Fruit fly (Drosophila melanogaster) whole organism, embryonic: Measurements from ENCODE around the gene CG34398.

ENCODE experiments used
- Aef1 ChIP-seq: fragments of 200-800 bp; sonication (Bioruptor generic); IDR thresholded peaks from 3 replicates; pipeline ENCODE4 v1.3.6; 2022; ENCODE audit warnings: missing biosample characterization, missing genetic modification characterization
- Atf6 ChIP-seq: fragments of 200-800 bp; sonication (Bioruptor generic); IDR thresholded peaks from 2 replicates; pipeline ENCODE4 v1.3.6; 2022; ENCODE audit warnings: missing biosample characterization, missing genetic modification characterization
- B-H1 ChIP-seq: fragments of 200-800 bp; sonication (Bioruptor generic); IDR thresholded peaks from 3 replicates; pipeline ENCODE4 v1.3.6; 2022; ENCODE audit warnings: missing biosample characterization, missing genetic modification characterization
- Bdp1 ChIP-seq: fragments of 200-800 bp; sonication (Bioruptor generic); optimal IDR thresholded peaks from 3 replicates; lab custom pipeline; 2016; ENCODE audit warnings: missing biosample characterization, missing genetic modification characterization
- Bteb2 ChIP-seq: fragments of 200-800 bp; sonication (Bioruptor generic); optimal IDR thresholded peaks from 2 replicates; lab custom pipeline; 2016; ENCODE audit warnings: missing biosample characterization, missing genetic modification characterization
- CG1024 ChIP-seq: fragments of 200-800 bp; sonication (Bioruptor generic); IDR thresholded peaks from 2 replicates; pipeline ENCODE4 v1.3.6; 2022; ENCODE audit warnings: missing biosample characterization, missing genetic modification characterization
- CG10431 ChIP-seq: fragments of 200-800 bp; sonication (Bioruptor generic); optimal IDR thresholded peaks from 3 replicates; lab custom pipeline; 2018; ENCODE audit warnings: missing biosample characterization, mild to moderate bottlenecking, missing genetic modification characterization
- CG11504 ChIP-seq: fragments of 200-800 bp; sonication (Bioruptor generic); optimal IDR thresholded peaks from 3 replicates; lab custom pipeline; 2019; ENCODE audit warnings: missing biosample characterization, mild to moderate bottlenecking, missing genetic modification characterization, moderate library complexity
- CG17186 ChIP-seq: fragments of 200-800 bp; sonication (Bioruptor generic); optimal IDR thresholded peaks from 3 replicates; lab custom pipeline; 2017; ENCODE audit warnings: missing biosample characterization, missing genetic modification reagents, missing genetic modification characterization
- CG17385 ChIP-seq: fragments of 200-800 bp; sonication (Bioruptor generic); optimal IDR thresholded peaks from 3 replicates; lab custom pipeline; 2018; ENCODE audit warnings: missing biosample characterization, mild to moderate bottlenecking, missing genetic modification characterization
- CG17802 ChIP-seq: fragments of 200-800 bp; sonication (Bioruptor generic); optimal IDR thresholded peaks from 2 replicates; lab custom pipeline; 2018; ENCODE audit warnings: missing biosample characterization, mild to moderate bottlenecking, missing genetic modification characterization, moderate library complexity
- CG18011 ChIP-seq: fragments of 200-800 bp; sonication (Bioruptor generic); optimal IDR thresholded peaks from 2 replicates; lab custom pipeline; 2017; ENCODE audit warnings: missing biosample characterization, missing genetic modification characterization, mild to moderate bottlenecking, moderate library complexity, missing genotype
- CG34224 ChIP-seq: fragments of 200-800 bp; sonication (Bioruptor generic); IDR thresholded peaks from 3 replicates; pipeline ENCODE4 v1.3.6; 2022; ENCODE audit warnings: missing biosample characterization, missing genetic modification characterization; ENCODE audit not compliant: partially characterized antibody
- CG3847 ChIP-seq: fragments of 200-800 bp; sonication (Bioruptor generic); IDR thresholded peaks from 2 replicates; pipeline ENCODE4 v1.3.6; 2022; ENCODE audit warnings: missing biosample characterization, missing genetic modification characterization
- CG4360 ChIP-seq: fragments of 200-800 bp; sonication (Bioruptor generic); IDR thresholded peaks from 2 replicates; pipeline ENCODE4 v1.3.6; 2022; ENCODE audit warnings: missing biosample characterization, missing genetic modification characterization
- CG6254 ChIP-seq: fragments of 200-800 bp; sonication (Bioruptor generic); optimal IDR thresholded peaks from 3 replicates; lab custom pipeline; 2017; ENCODE audit warnings: mild to moderate bottlenecking, missing biosample characterization, missing genetic modification reagents, missing genetic modification characterization
- CG7745 ChIP-seq: fragments of 200-800 bp; sonication (Bioruptor generic); optimal IDR thresholded peaks from 2 replicates; lab custom pipeline; 2018; ENCODE audit warnings: missing biosample characterization, mild to moderate bottlenecking, missing genetic modification characterization, moderate library complexity
- CG9797 ChIP-seq: fragments of 200-800 bp; sonication (Bioruptor generic); optimal IDR thresholded peaks from 3 replicates; lab custom pipeline; 2018; ENCODE audit warnings: missing biosample characterization, mild to moderate bottlenecking, missing genetic modification characterization
- CHES-1-like ChIP-seq: fragments of 200-800 bp; sonication (Bioruptor generic); optimal IDR thresholded peaks from 2 replicates; lab custom pipeline; 2016; ENCODE audit warnings: missing biosample characterization, missing genetic modification characterization
- CTCF ChIP-seq: fragments of 200-800 bp; sonication (Bioruptor generic); optimal IDR thresholded peaks from 2 replicates; lab custom pipeline; 2017; ENCODE audit warnings: missing biosample characterization, mild to moderate bottlenecking, missing genetic modification characterization, moderate library complexity
- Dref ChIP-seq: fragments of 200-800 bp; sonication (Bioruptor generic); IDR thresholded peaks from 2 replicates; pipeline ENCODE4 v1.3.6; 2022; ENCODE audit warnings: missing biosample characterization, missing genetic modification characterization
- E2f1 ChIP-seq: fragments of 200-800 bp; sonication (Bioruptor generic); IDR thresholded peaks from 2 replicates; pipeline ENCODE4 v1.3.6; 2022; ENCODE audit warnings: missing biosample characterization, missing genetic modification characterization
- Gsc ChIP-seq: fragments of 200-800 bp; sonication (Bioruptor generic); IDR thresholded peaks from 2 replicates; pipeline ENCODE4 v1.3.6; 2022; ENCODE audit warnings: missing biosample characterization, missing genetic modification characterization
- HLHmδ ChIP-seq: fragments of 200-800 bp; sonication (Bioruptor generic); optimal IDR thresholded peaks from 2 replicates; lab custom pipeline; 2018; ENCODE audit warnings: missing biosample characterization, mild to moderate bottlenecking, missing genetic modification characterization, moderate library complexity
- Hr3 ChIP-seq: fragments of 200-800 bp; sonication (Bioruptor generic); optimal IDR thresholded peaks from 3 replicates; lab custom pipeline; 2016; ENCODE audit warnings: missing biosample characterization, missing genetic modification characterization
- Lhr ChIP-seq: fragments of 200-800 bp; sonication (Bioruptor generic); optimal IDR thresholded peaks from 3 replicates; lab custom pipeline; 2017; ENCODE audit warnings: mild to moderate bottlenecking, missing biosample characterization, missing genetic modification reagents, missing genetic modification characterization
- Mad ChIP-seq: fragments of 200-800 bp; sonication (Bioruptor generic); optimal IDR thresholded peaks from 2 replicates; lab custom pipeline; 2016; ENCODE audit warnings: missing biosample characterization, missing genetic modification characterization
- Oaz ChIP-seq: fragments of 200-800 bp; sonication (Bioruptor generic); IDR thresholded peaks from 2 replicates; pipeline ENCODE4 v1.3.6; 2022; ENCODE audit warnings: missing biosample characterization, missing genetic modification characterization
- Ravus ChIP-seq: fragments of 200-800 bp; sonication (Bioruptor generic); IDR thresholded peaks from 2 replicates; pipeline ENCODE4 v1.3.6; 2022; ENCODE audit warnings: missing biosample characterization, missing genetic modification characterization
- Sry-δ ChIP-seq: fragments of 200-800 bp; sonication (Bioruptor generic); optimal IDR thresholded peaks from 2 replicates; lab custom pipeline; 2016; ENCODE audit warnings: missing biosample characterization, missing genetic modification characterization
- TFAM ChIP-seq: fragments of 200-800 bp; sonication (Bioruptor generic); optimal IDR thresholded peaks from 2 replicates; lab custom pipeline; 2017; ENCODE audit warnings: missing biosample characterization, missing genetic modification characterization, inconsistent platforms
- Xbp1 ChIP-seq: fragments of 200-800 bp; sonication (Bioruptor generic); optimal IDR thresholded peaks from 3 replicates; lab custom pipeline; 2016; ENCODE audit warnings: missing biosample characterization, mild to moderate bottlenecking, missing genetic modification characterization
- ap ChIP-seq: fragments of 200-800 bp; sonication (Bioruptor generic); IDR thresholded peaks from 2 replicates; pipeline ENCODE4 v1.3.6; 2022; ENCODE audit warnings: missing biosample characterization, missing genetic modification characterization
- btn ChIP-seq: fragments of 200-800 bp; sonication (Bioruptor generic); optimal IDR thresholded peaks from 2 replicates; lab custom pipeline; 2016; ENCODE audit warnings: missing biosample characterization, missing genetic modification characterization
- caup ChIP-seq: fragments of 200-800 bp; sonication (Bioruptor generic); optimal IDR thresholded peaks from 3 replicates; lab custom pipeline; 2017; ENCODE audit warnings: missing biosample characterization, mild to moderate bottlenecking, missing genetic modification characterization, moderate library complexity; ENCODE audit not compliant: severe bottlenecking
- dpn ChIP-seq, 2 experiments: fragments of 200-800 bp; sonication (Bioruptor generic); optimal IDR thresholded peaks; 3 replicates each; lab custom pipeline; 2016; ENCODE audit warnings: missing biosample characterization in 2 of 2, missing genetic modification characterization in 2 of 2
- emc ChIP-seq: fragments of 200-800 bp; sonication (Bioruptor generic); optimal IDR thresholded peaks from 2 replicates; lab custom pipeline; 2016; ENCODE audit warnings: missing biosample characterization, missing genetic modification characterization
- fd64A ChIP-seq: fragments of 200-800 bp; sonication (Bioruptor generic); optimal IDR thresholded peaks from 3 replicates; lab custom pipeline; 2018; ENCODE audit warnings: missing biosample characterization, mild to moderate bottlenecking, missing genetic modification characterization
- ftz-f1 ChIP-seq: fragments of 200-800 bp; sonication (Bioruptor generic); optimal IDR thresholded peaks from 2 replicates; lab custom pipeline; 2016; ENCODE audit warnings: missing biosample characterization, missing genetic modification characterization
- gem ChIP-seq: fragments of 200-800 bp; sonication (Bioruptor generic); optimal IDR thresholded peaks from 2 replicates; lab custom pipeline; 2019; ENCODE audit warnings: missing biosample characterization, mild to moderate bottlenecking, missing genetic modification characterization, moderate library complexity
- grn ChIP-seq: fragments of 200-800 bp; sonication (Bioruptor generic); optimal IDR thresholded peaks from 3 replicates; lab custom pipeline; 2017; ENCODE audit warnings: missing biosample characterization, missing genetic modification characterization
- her ChIP-seq: fragments of 200-800 bp; sonication (Bioruptor generic); optimal IDR thresholded peaks from 2 replicates; lab custom pipeline; 2016; ENCODE audit warnings: missing biosample characterization, missing genetic modification characterization
- ken ChIP-seq: fragments of 200-800 bp; sonication (Bioruptor generic); IDR thresholded peaks from 3 replicates; pipeline ENCODE4 v1.3.6; 2022; ENCODE audit warnings: missing biosample characterization, missing genetic modification characterization
- lmd ChIP-seq: fragments of 200-800 bp; sonication (Bioruptor generic); IDR thresholded peaks from 2 replicates; pipeline ENCODE4 v1.3.6; 2022; ENCODE audit warnings: missing biosample characterization, missing genetic modification characterization
- nerfin-2 ChIP-seq: fragments of 200-800 bp; sonication (Bioruptor generic); IDR thresholded peaks from 2 replicates; pipeline ENCODE4 v1.3.6; 2022; ENCODE audit warnings: missing biosample characterization, missing genetic modification characterization; ENCODE audit not compliant: partially characterized antibody
- odd ChIP-seq: fragments of 200-800 bp; sonication (Bioruptor generic); optimal IDR thresholded peaks from 2 replicates; lab custom pipeline; 2017; ENCODE audit warnings: missing biosample characterization, mild to moderate bottlenecking, missing genetic modification characterization
- sens-2 ChIP-seq: fragments of 200-800 bp; sonication (Bioruptor generic); IDR thresholded peaks from 2 replicates; pipeline ENCODE4 v1.3.6; 2022; ENCODE audit warnings: missing biosample characterization, missing genetic modification characterization
- slp2 ChIP-seq: fragments of 200-800 bp; sonication (Bioruptor generic); optimal IDR thresholded peaks from 2 replicates; lab custom pipeline; 2016; ENCODE audit warnings: missing biosample characterization, missing genetic modification characterization
- sug ChIP-seq: fragments of 200-800 bp; optimal IDR thresholded peaks from 2 replicates; lab custom pipeline; 2019; ENCODE audit warnings: missing biosample characterization, mild to moderate bottlenecking, missing genetic modification characterization, moderate library complexity
- tio ChIP-seq: fragments of 200-800 bp; sonication (Bioruptor generic); optimal IDR thresholded peaks from 2 replicates; lab custom pipeline; 2017; ENCODE audit warnings: missing biosample characterization, missing genetic modification characterization, inconsistent platforms
- trh ChIP-seq: fragments of 200-800 bp; sonication (Bioruptor generic); optimal IDR thresholded peaks from 2 replicates; lab custom pipeline; 2016; ENCODE audit warnings: missing biosample characterization, missing genetic modification characterization
- zf30C ChIP-seq: fragments of 200-800 bp; sonication (Bioruptor generic); optimal IDR thresholded peaks from 3 replicates; lab custom pipeline; 2018; ENCODE audit warnings: missing biosample characterization, mild to moderate bottlenecking, missing genetic modification characterization

The CG34398 gene

DNA sequence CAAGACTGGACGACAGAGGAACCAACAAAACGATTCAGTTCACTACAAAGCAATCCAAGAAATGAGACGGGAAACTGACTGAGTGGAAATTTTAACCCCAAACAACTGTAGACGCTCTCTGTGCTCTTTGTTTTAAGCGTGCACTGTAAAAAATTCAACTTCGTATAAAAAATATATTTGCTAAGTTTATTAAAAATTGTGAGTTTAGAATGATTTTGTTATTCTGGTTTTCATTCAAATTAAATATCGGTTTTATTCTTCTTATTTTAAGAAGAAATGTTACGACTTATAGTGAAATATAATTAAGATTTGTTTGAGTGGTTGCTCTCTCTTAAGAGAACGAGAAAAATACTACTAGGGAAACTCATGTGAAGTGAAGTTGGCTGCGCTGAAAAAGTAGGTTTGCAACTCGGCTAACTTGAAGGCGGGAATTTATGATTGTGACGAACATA lies 59.5 kb downstream of the CG34398 start (continued):
- TF ChIP-seq Aef1 (GFP tag; lab: Robert Waterston, UW) (peak; percentile 98), TFAM (peak; percentile 79), CG9797 (GFP tag; lab: Kevin White, UChicago) (no peak), Xbp1 (GFP tag; lab: Kevin White, UChicago) (peak; percentile 99), CG6254 (GFP tag; lab: Kevin White, UChicago) (peak; percentile 88), Oaz (peak; percentile 93), lmd (GFP tag; lab: Robert Waterston, UW) (peak; percentile 97), CG34224 (no peak), odd (GFP tag; lab: Kevin White, UChicago) (peak; percentile 70), E2f1 (GFP tag; lab: Robert Waterston, UW) (peak; percentile 98), Dref (GFP tag; lab: Robert Waterston, UW) (no peak), ftz-f1 (peak; percentile 59), trh (GFP tag; lab: Kevin White, UChicago) (peak; percentile 95), gem (peak; percentile 98), HLHmδ (GFP tag; lab: Kevin White, UChicago) (peak; percentile 77), grn (GFP tag; lab: Kevin White, UChicago) (peak; percentile 51), CG3847 (peak; percentile 96), CG11504 (tag; lab: Kevin White, UChicago) (peak; percentile 97), CG1024 (GFP tag; lab: Robert Waterston, UW) (peak; percentile 94), Sry-δ (GFP tag; lab: Kevin White, UChicago) (peak; percentile 54), zf30C (GFP tag; lab: Kevin White, UChicago) (peak; percentile 97), caup (GFP tag; lab: Kevin White, UChicago) (peak; percentile 88), sens-2 (GFP tag; lab: Robert Waterston, UW) (peak; percentile 87), CG17802 (tag; lab: Kevin White, UChicago) (peak; percentile 72), Bteb2 (GFP tag; lab: Kevin White, UChicago) (peak; percentile 94), CG17186 (peak; percentile 23), btn (GFP tag; lab: Kevin White, UChicago) (peak; percentile 73), CG10431 (GFP tag; lab: Kevin White, UChicago) (peak; percentile 60), CTCF (GFP tag; lab: Kevin White, UChicago) (peak; percentile 56), B-H1 (GFP tag; lab: Robert Waterston, UW) (peak; percentile 98), dpn (GFP tag; optimal IDR thresholded peaks at IDR 0.05; lab: Kevin White, UChicago) (peak; percentile 91 to 97), fd64A (GFP tag; lab: Kevin White, UChicago) (peak; percentile 42), Hr3 (GFP tag; lab: Kevin White, UChicago) (peak; percentile 93), slp2 (GFP tag; lab: Kevin White, UChicago) (peak; percentile 95), CG17385 (GFP tag; lab: Kevin White, UChicago) (peak; percentile 86), tio (peak; percentile 92), Atf6 (GFP tag; lab: Robert Waterston, UW) (peak; percentile 98), sug (tag; lab: Kevin White, UChicago) (peak; percentile 72), Ravus (peak; percentile 95), her (peak; percentile 83), CG7745 (tag; lab: Kevin White, UChicago) (peak; percentile 93), Bdp1 (peak; percentile 79), CG4360 (peak; percentile 84), emc (GFP tag; lab: Kevin White, UChicago) (peak; percentile 74), Lhr (peak; percentile 80), nerfin-2 (GFP tag; lab: Robert Waterston, UW) (no peak), CG18011 (GFP tag; lab: Kevin White, UChicago) (peak; percentile 72), ap (GFP tag; lab: Robert Waterston, UW) (peak; percentile 97), Gsc (GFP tag; lab: Robert Waterston, UW) (no peak), CHES-1-like (GFP tag; lab: Kevin White, UChicago) (peak; percentile 89), ken (GFP tag; lab: Robert Waterston, UW) (peak; percentile 97), Mad (peak; percentile 84)
